Fruit fly (Drosophila melanogaster): ENCODE data around the gene Srp54.
A peak's percentile ranks its signal among the peaks of the same experiment; 100 is the strongest.

The Srp54 gene

DNA sequence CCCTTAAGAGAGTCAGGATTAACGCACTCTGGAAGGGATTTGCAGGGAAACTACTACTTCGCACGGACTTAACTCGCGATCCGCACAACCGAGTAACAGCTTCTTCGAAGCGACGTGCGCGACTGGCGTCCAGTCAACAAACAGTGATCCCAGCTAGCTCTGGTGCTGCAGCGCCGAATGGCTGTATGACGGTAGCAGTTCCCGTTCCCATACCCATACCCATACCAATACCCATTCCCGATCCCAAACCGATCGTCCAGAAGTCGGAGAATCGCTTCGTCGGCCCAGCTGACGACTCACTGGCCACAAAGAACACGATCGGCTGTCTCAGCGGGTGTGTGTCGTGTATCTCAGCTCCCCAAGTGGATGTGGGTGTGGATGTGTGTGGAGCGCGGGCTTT is 34.6 kb downstream of the Srp54 start, which contains the start of gene CG5853 (continued):
- TF ChIP-seq CG6808 (GFP tag; optimal IDR thresholded peaks at IDR 0.05) (peak; percentile 10), net (GFP tag; optimal IDR thresholded peaks at IDR 0.05) (peak; percentile 50), CG8632 (GFP tag; optimal IDR thresholded peaks at IDR 0.05) (peak; percentile 16), CG8319 (GFP tag; optimal IDR thresholded peaks at IDR 0.05) (no peak), fkh (GFP tag; optimal IDR thresholded peaks at IDR 0.05) (peak; percentile 18), CG15336 (GFP tag; IDR thresholded peaks at IDR 0.05) (peak; percentile 48; the same call in 1 of the 2 replicates), Gug (GFP tag; IDR thresholded peaks at IDR 0.05) (no peak)

dm6 chr2L:9947738-9948519 is 35.2 kb downstream of the Srp54 start:
- TF ChIP-seq CG32006 (GFP tag; optimal IDR thresholded peaks at IDR 0.05) (peak; percentile 46), Ets96B (tag; optimal IDR thresholded peaks at IDR 0.05) (no peak), CG7368 (GFP tag; optimal IDR thresholded peaks at IDR 0.05) (no peak), CG6163 (GFP tag; IDR thresholded peaks at IDR 0.05) (0 out of 3 replicates have a peak, but pooled peaks have one; percentile 49), Eip93F (GFP tag; optimal IDR thresholded peaks at IDR 0.05) (peak; percentile 87), lz (GFP tag; optimal IDR thresholded peaks at IDR 0.05) (no peak), topi (GFP tag; optimal IDR thresholded peaks at IDR 0.05) (peak; percentile 22), eg (GFP tag; IDR thresholded peaks at IDR 0.05) (peak; percentile 23; the same call in 1 of the 3 replicates), CG8632 (GFP tag; optimal IDR thresholded peaks at IDR 0.05) (no peak), CG10669 (GFP tag; optimal IDR thresholded peaks at IDR 0.05) (no peak), Eip78C (GFP tag) (peak; percentile 85), Smox (GFP tag; optimal IDR thresholded peaks at IDR 0.05) (peak; percentile 22), CG6854 (GFP tag; optimal IDR thresholded peaks at IDR 0.05) (no peak), Sox14 (GFP tag; optimal IDR thresholded peaks at IDR 0.05) (peak; percentile 34), OdsH (GFP tag; optimal IDR thresholded peaks at IDR 0.05) (peak; percentile 10), Sox102F (GFP tag; optimal IDR thresholded peaks at IDR 0.05) (no peak), vri (GFP tag; optimal IDR thresholded peaks at IDR 0.05) (peak; percentile 99), ss (GFP tag; optimal IDR thresholded peaks at IDR 0.05) (peak; percentile 0 to 14), CG31627 (GFP tag; optimal IDR thresholded peaks at IDR 0.05) (peak; percentile 4), dsx (GFP tag; optimal IDR thresholded peaks at IDR 0.05; ENCODE audit: poor library complexity, severe bottlenecking) (no peak), CG1621 (tag; optimal IDR thresholded peaks at IDR 0.05) (peak; percentile 13), CG6808 (GFP tag; optimal IDR thresholded peaks at IDR 0.05) (no peak), fd85E (GFP tag; optimal IDR thresholded peaks at IDR 0.05) (no peak), net (GFP tag; optimal IDR thresholded peaks at IDR 0.05) (no peak), Lpt (GFP tag; optimal IDR thresholded peaks at IDR 0.05) (no peak), salr (GFP tag; optimal IDR thresholded peaks at IDR 0.05) (peak in 1 of 2 experiments; percentile 12), esn (GFP tag; optimal IDR thresholded peaks at IDR 0.05) (peak; percentile 50), Blimp-1 (GFP tag; optimal IDR thresholded peaks at IDR 0.05) (no peak), CG10631 (GFP tag; optimal IDR thresholded peaks at IDR 0.05) (no peak), Eip75B (GFP tag; optimal IDR thresholded peaks at IDR 0.05) (no peak), Hr39 (GFP tag; optimal IDR thresholded peaks at IDR 0.05) (peak; percentile 6), Gug (GFP tag; IDR thresholded peaks at IDR 0.05) (no peak), pdm3 (GFP tag; optimal IDR thresholded peaks at IDR 0.05) (peak; percentile 29), svp (GFP tag) (no peak), Hr4 (GFP tag; optimal IDR thresholded peaks at IDR 0.05) (peak; percentile 5), Hr38 (GFP tag; optimal IDR thresholded peaks at IDR 0.05) (no peak)

All from whole organism, prepupa.